Worm (Caenorhabditis elegans): Measurements from ENCODE around the gene nhr-136.

Gene nhr-136

ce11 chrV:12103920-12104319 lies 3.0 kb upstream of the nhr-136 start, which contains the start of gene nhr-153:
nhr-153 (plus strand) TSS chrV:12104220.
- TF ChIP-seq nfya-2 (GFP tag; IDR thresholded peaks at IDR 0.05) (no peak), zim-3 (tag; optimal IDR thresholded peaks at IDR 0.05) (no peak), aptf-3 (GFP tag; IDR thresholded peaks at IDR 0.05) (no peak), let-526 (GFP tag; IDR thresholded peaks at IDR 0.05) (no peak), nhr-179 (tag; optimal IDR thresholded peaks at IDR 0.05) (no peak), ztf-6 (GFP tag; IDR thresholded peaks at IDR 0.05) (no peak), ceh-100 (GFP tag; IDR thresholded peaks at IDR 0.05) (no peak), madf-6 (GFP tag; IDR thresholded peaks at IDR 0.05) (no peak), F39B2.1 (GFP tag; IDR thresholded peaks at IDR 0.05) (no peak)

- TF ChIP-seq sdz-38 (tag; optimal IDR thresholded peaks at IDR 0.05) (no peak), nhr-80 (tag; optimal IDR thresholded peaks at IDR 0.05) (no peak), tbx-9 (tag; optimal IDR thresholded peaks at IDR 0.05; ENCODE audit: borderline replicate concordance) (no peak), egl-18 (GFP tag; IDR thresholded peaks at IDR 0.05) (no peak), B0035.1 (tag; optimal IDR thresholded peaks at IDR 0.05) (no peak), attf-6 (GFP tag; IDR thresholded peaks at IDR 0.05) (no peak), F39B2.1 (GFP tag; IDR thresholded peaks at IDR 0.05) (no peak), athp-1 (tag; optimal IDR thresholded peaks at IDR 0.05) (no peak), snpc-1.3 (tag; optimal IDR thresholded peaks at IDR 0.05; ENCODE audit: insufficient read depth) (no peak)
Measured at ce11 chrV:12111452-12111851, 4.5 kb downstream of the nhr-136 start, which contains the start of gene lhpp-1. lhpp-1 (minus strand) TSS chrV:12111805.

DNA sequence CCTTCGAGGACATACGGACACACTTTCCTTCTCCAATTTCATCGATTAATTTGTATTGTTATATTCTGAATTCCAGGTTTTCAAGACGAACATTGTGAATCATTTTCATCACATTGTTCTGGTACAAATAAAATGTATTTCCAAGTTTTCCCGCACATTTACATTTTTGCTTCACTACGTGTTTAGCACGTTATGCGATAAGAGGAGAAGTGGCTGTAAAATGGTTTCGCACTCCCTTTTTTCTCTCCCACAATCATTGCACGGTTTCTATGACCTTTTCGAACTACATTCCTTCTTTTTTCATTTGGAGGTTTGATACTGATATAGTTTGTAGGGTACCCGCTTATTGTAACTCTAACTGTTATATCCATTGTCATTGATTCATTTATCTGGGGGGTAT lies 6.8 kb downstream of the nhr-136 start:
- TF ChIP-seq gei-17 (GFP tag; optimal IDR thresholded peaks at IDR 0.05) (no peak), nhr-80 (tag; optimal IDR thresholded peaks at IDR 0.05) (peak; percentile 70)

- TF ChIP-seq snpc-1.3 (tag; optimal IDR thresholded peaks at IDR 0.05; ENCODE audit: insufficient read depth): no peak
- no peak for TF ChIP-seq lin-26 (GFP tag; IDR thresholded peaks at IDR 0.05)
- no peak for TF ChIP-seq pbrm-1 (GFP tag; IDR thresholded peaks at IDR 0.05)
- TF ChIP-seq dox-1 (GFP tag; IDR thresholded peaks at IDR 0.05): no peak
- no peak for TF ChIP-seq madf-10 (tag; optimal IDR thresholded peaks at IDR 0.05)
- TF ChIP-seq egrh-3 (GFP tag; IDR thresholded peaks at IDR 0.05): no peak
- TF ChIP-seq bed-1 (GFP tag; IDR thresholded peaks at IDR 0.05): no peak
- no peak for TF ChIP-seq akir-1 (GFP tag; optimal IDR thresholded peaks at IDR 0.05)
- no peak for TF ChIP-seq snpc-3.4 (tag; optimal IDR thresholded peaks at IDR 0.05)
- TF ChIP-seq sdz-38 (tag; optimal IDR thresholded peaks at IDR 0.05): no peak
- no peak for TF ChIP-seq B0035.1 (tag; optimal IDR thresholded peaks at IDR 0.05)
- TF ChIP-seq F57C9.4 (tag; optimal IDR thresholded peaks at IDR 0.05): no peak
- no peak for TF ChIP-seq D2030.7 (GFP tag; IDR thresholded peaks at IDR 0.05)
- no peak for TF ChIP-seq hmg-20 (GFP tag; IDR thresholded peaks at IDR 0.05)
- TF ChIP-seq ztf-18 (tag; optimal IDR thresholded peaks at IDR 0.05): no peak
- TF ChIP-seq attf-5 (GFP tag; optimal IDR thresholded peaks at IDR 0.05): no peak
Measured at ce11 chrV:12114693-12115092, 7.8 kb downstream of the nhr-136 start, which contains the start of gene spin-1. spin-1 (plus strand) TSS chrV:12114993.

- TF ChIP-seq pha-4 (tag; optimal IDR thresholded peaks at IDR 0.05) (no peak), nhr-80 (tag; optimal IDR thresholded peaks at IDR 0.05) (peak; percentile 27)
Measured at ce11 chrV:12115150-12115549, 8.2 kb downstream of the nhr-136 start.

Data from whole organism, young adult.